Worm (Caenorhabditis elegans): ENCODE results near the gene fbxa-105.

ce11 chrV:7428880-7429279, 37.1 kb upstream of the fbxa-105 start, which contains the start of gene srw-69:
- TF ChIP-seq nhr-23 (tag; optimal IDR thresholded peaks at IDR 0.05) (no peak), mml-1 (tag; optimal IDR thresholded peaks at IDR 0.05) (no peak), lsy-12 (tag; optimal IDR thresholded peaks at IDR 0.05) (no peak), sea-2 (GFP tag; optimal IDR thresholded peaks at IDR 0.05) (no peak), unc-62 (GFP tag; optimal IDR thresholded peaks at IDR 0.05) (no peak), nhr-11 (tag; optimal IDR thresholded peaks at IDR 0.05) (no peak), eor-1 (tag; optimal IDR thresholded peaks at IDR 0.05) (no peak), ceh-28 (tag; optimal IDR thresholded peaks at IDR 0.05) (no peak), aly-2 (tag; optimal IDR thresholded peaks at IDR 0.05) (no peak), ztf-11 (tag; optimal IDR thresholded peaks at IDR 0.05) (no peak), nhr-237 (tag; optimal IDR thresholded peaks at IDR 0.05) (no peak)
